Worm (Caenorhabditis elegans) whole organism, L3 larva: ENCODE measurements around the gene fcd-2.

Experiments used
- nhr-237 ChIP-seq: fragments of 150-350 bp; optimal IDR thresholded peaks from 2 replicates; lab custom pipeline; 2014; ENCODE audit warnings: missing biosample characterization, missing genetic modification characterization
- nhr-76 ChIP-seq: fragments of 150-350 bp; sonication (generic microtip); optimal IDR thresholded peaks from 5 replicates; lab custom pipeline; 2014; ENCODE audit warnings: missing biosample characterization, missing genetic modification characterization
- pha-4 ChIP-seq: fragments of 150-350 bp; optimal IDR thresholded peaks from 2 replicates; lab custom pipeline; 2014; ENCODE audit warnings: missing biosample characterization, missing genetic modification reagents, missing genetic modification characterization
- sea-2 ChIP-seq: fragments of 150-350 bp; sonication (generic microtip); optimal IDR thresholded peaks from 4 replicates; lab custom pipeline; 2014; ENCODE audit warnings: missing biosample characterization, missing genetic modification reagents, missing genetic modification characterization

ce11 chrIV:15027884-15028283, 2.4 kb downstream of the fcd-2 start:
- TF ChIP-seq pha-4 (tag; lab: Kevin White, UChicago) (no peak), nhr-237 (tag; lab: Kevin White, UChicago) (no peak), nhr-76 (tag; lab: Kevin White, UChicago) (no peak), sea-2 (GFP tag; lab: Kevin White, UChicago) (no peak)
